Fruit fly (Drosophila melanogaster) whole organism, adult: ENCODE results near the gene CG43120.
A peak's percentile ranks its signal among the peaks of the same experiment; 100 is the strongest.

Experiments used
- CG11617 ChIP-seq: fragments of 200-800 bp; sonication (Bioruptor generic); optimal IDR thresholded peaks from 2 replicates; lab custom pipeline; 2017; ENCODE audit warnings: mild to moderate bottlenecking, missing biosample characterization, missing genetic modification reagents, missing genetic modification characterization
- CG12768 ChIP-seq: fragments of 200-800 bp; sonication (Bioruptor generic); optimal IDR thresholded peaks from 2 replicates; lab custom pipeline; 2017; ENCODE audit warnings: missing biosample characterization, missing genetic modification characterization, mild to moderate bottlenecking, moderate library complexity, missing genetic modification reagents
- CG14711 ChIP-seq: fragments of 200-800 bp; sonication (Bioruptor generic); optimal IDR thresholded peaks from 2 replicates; lab custom pipeline; 2018; ENCODE audit warnings: missing biosample characterization, mild to moderate bottlenecking, missing genetic modification characterization, moderate library complexity
- CG1620 ChIP-seq: fragments of 200-800 bp; sonication (Bioruptor generic); optimal IDR thresholded peaks from 2 replicates; lab custom pipeline; 2016; ENCODE audit warnings: missing biosample characterization, missing genetic modification characterization
- CG33017 ChIP-seq: fragments of 200-800 bp; sonication (Bioruptor generic); optimal IDR thresholded peaks from 2 replicates; lab custom pipeline; 2018; ENCODE audit warnings: missing biosample characterization, mild to moderate bottlenecking, missing genetic modification characterization, moderate library complexity
- CG5204 ChIP-seq: fragments of 200-800 bp; sonication (Bioruptor generic); optimal IDR thresholded peaks from 2 replicates; lab custom pipeline; 2016; ENCODE audit warnings: missing biosample characterization, missing genetic modification characterization
- CG7045 ChIP-seq: fragments of 200-800 bp; sonication (Bioruptor generic); optimal IDR thresholded peaks from 2 replicates; lab custom pipeline; 2017; ENCODE audit warnings: missing biosample characterization, mild to moderate bottlenecking, missing genetic modification characterization
- CG7101 ChIP-seq: fragments of 200-800 bp; sonication (Bioruptor generic); optimal IDR thresholded peaks from 2 replicates; lab custom pipeline; 2018; ENCODE audit warnings: missing biosample characterization, mild to moderate bottlenecking, missing genetic modification characterization, moderate library complexity
- Clk ChIP-seq: fragments of 200-800 bp; sonication (Bioruptor generic); optimal IDR thresholded peaks from 2 replicates; lab custom pipeline; 2017; ENCODE audit warnings: missing biosample characterization, missing genetic modification characterization
- Crg-1 ChIP-seq: fragments of 200-800 bp; sonication (Bioruptor generic); optimal IDR thresholded peaks from 2 replicates; lab custom pipeline; 2016; ENCODE audit warnings: missing biosample characterization, missing genetic modification characterization
- Hr96 ChIP-seq: fragments of 200-800 bp; sonication (Bioruptor generic); optimal IDR thresholded peaks from 2 replicates; lab custom pipeline; 2016; ENCODE audit warnings: missing biosample characterization, missing genetic modification characterization
- Mnt ChIP-seq: fragments of 200-800 bp; sonication (Bioruptor generic); optimal IDR thresholded peaks from 2 replicates; lab custom pipeline; 2016; ENCODE audit warnings: missing biosample characterization, mild to moderate bottlenecking, missing genetic modification characterization
- bab1 ChIP-seq: fragments of 200-800 bp; sonication (Bioruptor generic); optimal IDR thresholded peaks from 3 replicates; lab custom pipeline; 2019; ENCODE audit warnings: missing biosample characterization, mild to moderate bottlenecking, missing genetic modification characterization, moderate library complexity
- cic ChIP-seq: fragments of 200-800 bp; sonication (Bioruptor generic); optimal IDR thresholded peaks from 2 replicates; lab custom pipeline; 2017; ENCODE audit warnings: missing biosample characterization, mild to moderate bottlenecking, missing genetic modification characterization, moderate library complexity
- cnc ChIP-seq, 2 experiments: fragments of >200 bp; optimal IDR thresholded peaks; 2 replicates each; lab custom pipeline; 2017
- kay ChIP-seq: fragments of 200-800 bp; sonication (Bioruptor generic); peaks from one replicate; lab custom pipeline; 2016; ENCODE audit warnings: missing biosample characterization, missing genetic modification characterization, borderline replicate concordance
- ovo ChIP-seq: fragments of 200-800 bp; sonication (Bioruptor generic); optimal IDR thresholded peaks from 2 replicates; lab custom pipeline; 2016; ENCODE audit warnings: missing biosample characterization, missing genetic modification characterization
- pad ChIP-seq: fragments of 200-800 bp; sonication (Bioruptor generic); optimal IDR thresholded peaks from 3 replicates; lab custom pipeline; 2017; ENCODE audit warnings: missing biosample characterization, missing genetic modification characterization, mild to moderate bottlenecking, moderate library complexity, missing genetic modification reagents
- tj ChIP-seq: fragments of 200-800 bp; sonication (Bioruptor generic); optimal IDR thresholded peaks from 3 replicates; lab custom pipeline; 2017; ENCODE audit warnings: missing biosample characterization, mild to moderate bottlenecking, missing genetic modification characterization, moderate library complexity
- toe ChIP-seq: fragments of 200-800 bp; sonication (Bioruptor generic); optimal IDR thresholded peaks from 2 replicates; lab custom pipeline; 2016; ENCODE audit warnings: missing biosample characterization, missing genetic modification characterization

CG43120 gene

DNA sequence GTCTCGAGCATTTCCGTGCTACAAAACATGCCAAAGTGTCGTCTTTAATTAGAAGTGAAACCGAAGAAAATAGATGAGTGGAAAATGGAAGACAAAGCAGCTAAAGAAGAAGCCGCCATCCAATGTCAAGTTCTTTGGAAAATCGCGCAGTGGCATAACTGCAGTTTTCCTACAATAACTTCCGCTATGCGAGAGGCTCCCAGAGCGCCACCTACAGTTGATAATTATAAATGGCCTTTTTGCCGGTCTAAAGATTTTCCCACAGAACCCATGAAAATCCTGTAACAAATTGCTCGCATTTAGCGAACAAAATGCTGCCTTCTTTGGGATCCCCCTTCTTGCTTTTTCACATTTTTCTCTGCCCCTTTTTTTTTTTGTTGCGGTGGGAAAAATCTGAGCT, 38.3 kb downstream of the CG43120 start:
- TF ChIP-seq tj, result no peak
- TF ChIP-seq cic (GFP tag; lab: Kevin White, UChicago), result no peak
- no peak for TF ChIP-seq CG33017 (tag; lab: Kevin White, UChicago)
- no peak for TF ChIP-seq ovo (GFP tag; lab: Kevin White, UChicago)
- no peak for TF ChIP-seq CG11617 (GFP tag; lab: Kevin White, UChicago)
- no peak for TF ChIP-seq CG7045 (GFP tag; lab: Kevin White, UChicago)
- no peak for TF ChIP-seq bab1
- no peak for TF ChIP-seq CG7101 (tag; lab: Kevin White, UChicago)
- no peak for TF ChIP-seq Clk

DNA sequence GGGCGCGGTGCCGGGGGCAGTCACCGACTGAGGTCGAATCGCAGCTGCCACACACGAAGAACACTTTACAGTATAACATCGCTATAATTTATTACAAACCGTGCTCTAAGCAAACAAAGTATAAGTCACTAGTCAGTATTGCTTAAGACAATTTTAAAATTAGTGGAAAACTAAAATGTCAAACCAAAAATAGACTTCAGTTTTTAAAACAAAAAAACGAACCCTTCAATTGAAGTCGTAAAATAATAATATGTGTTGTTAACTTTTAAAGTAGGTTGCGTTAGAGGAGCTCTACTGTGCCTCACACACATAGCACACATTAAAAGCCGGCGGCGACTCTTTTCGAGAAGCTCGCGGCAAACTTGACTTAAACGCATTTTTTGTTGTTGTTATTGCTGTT, 40.4 kb downstream of the CG43120 start:
- TF ChIP-seq pad (GFP tag; lab: Kevin White, UChicago) (no peak), ovo (GFP tag; lab: Kevin White, UChicago) (no peak), tj (no peak), CG33017 (tag; lab: Kevin White, UChicago) (no peak), CG14711 (tag; lab: Kevin White, UChicago) (no peak), Crg-1 (GFP tag; lab: Kevin White, UChicago) (no peak)

- TF ChIP-seq CG12768 (GFP tag; lab: Kevin White, UChicago) (no peak), CG7101 (tag; lab: Kevin White, UChicago) (no peak), cnc (optimal IDR thresholded peaks at IDR 0.05; lab: Kevin White, UChicago) (no peak), CG7045 (GFP tag; lab: Kevin White, UChicago) (no peak), Clk (no peak), tj (no peak), bab1 (no peak), toe (no peak), Hr96 (GFP tag; lab: Kevin White, UChicago) (no peak), Crg-1 (GFP tag; lab: Kevin White, UChicago) (no peak), cic (GFP tag; lab: Kevin White, UChicago) (no peak), CG1620 (no peak), kay (no peak), ovo (GFP tag; lab: Kevin White, UChicago) (no peak), CG11617 (GFP tag; lab: Kevin White, UChicago) (no peak), CG33017 (tag; lab: Kevin White, UChicago) (no peak)
Measured at dm6 chr3L:14423638-14424037, 41.9 kb downstream of the CG43120 start.

- TF ChIP-seq Crg-1 (GFP tag; lab: Kevin White, UChicago) (no peak), ovo (GFP tag; lab: Kevin White, UChicago) (no peak), tj (peak; percentile 96), CG33017 (tag; lab: Kevin White, UChicago) (no peak), Mnt (GFP tag; lab: Kevin White, UChicago) (no peak)
Measured at dm6 chr3L:14425076-14425475, 43.4 kb downstream of the CG43120 start.

dm6 chr3L:14427292-14427729, 45.6 kb downstream of the CG43120 start:
- TF ChIP-seq cic (GFP tag; lab: Kevin White, UChicago) (peak; percentile 10), CG14711 (tag; lab: Kevin White, UChicago) (peak; percentile 30), CG7045 (GFP tag; lab: Kevin White, UChicago) (no peak), kay (peak; percentile 30), CG33017 (tag; lab: Kevin White, UChicago) (peak; percentile 15), pad (GFP tag; lab: Kevin White, UChicago) (peak; percentile 18), CG11617 (GFP tag; lab: Kevin White, UChicago) (peak; percentile 15), Hr96 (GFP tag; lab: Kevin White, UChicago) (no peak), Clk (peak; percentile 14), Mnt (GFP tag; lab: Kevin White, UChicago) (peak; percentile 69), tj (peak; percentile 75), bab1 (peak; percentile 65), toe (peak; percentile 23), CG12768 (GFP tag; lab: Kevin White, UChicago) (peak; percentile 69), cnc (optimal IDR thresholded peaks at IDR 0.05; lab: Kevin White, UChicago) (no peak), CG1620 (peak; percentile 16), Crg-1 (GFP tag; lab: Kevin White, UChicago) (no peak), ovo (GFP tag; lab: Kevin White, UChicago) (peak; percentile 36), CG5204 (GFP tag; lab: Kevin White, UChicago) (no peak), CG7101 (tag; lab: Kevin White, UChicago) (peak; percentile 59)

DNA sequence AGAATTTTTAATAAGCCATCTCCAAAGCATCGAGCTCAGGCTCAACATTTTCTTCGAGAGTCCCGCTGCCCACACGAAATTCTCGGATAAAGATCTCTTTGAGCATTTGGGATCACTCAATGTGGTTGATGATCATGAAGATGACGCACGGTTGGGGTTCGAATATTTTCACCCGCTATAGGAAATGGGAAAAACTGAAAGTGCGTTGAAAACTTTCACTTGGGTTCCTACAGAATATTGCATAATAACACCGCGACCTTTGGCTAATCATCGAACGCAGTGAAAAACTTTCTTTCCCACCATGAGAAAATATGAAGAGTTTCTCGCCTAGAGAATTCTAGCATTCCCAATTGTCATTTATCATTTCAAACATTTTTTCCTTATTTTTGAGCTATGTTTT, 47.2 kb downstream of the CG43120 start:
- TF ChIP-seq Mnt (GFP tag; lab: Kevin White, UChicago), result no peak
- no peak for TF ChIP-seq CG14711 (tag; lab: Kevin White, UChicago)
- TF ChIP-seq CG1620, result no peak
- TF ChIP-seq kay, result no peak
- no peak for TF ChIP-seq CG7101 (tag; lab: Kevin White, UChicago)
- TF ChIP-seq Crg-1 (GFP tag; lab: Kevin White, UChicago), result no peak
- no peak for TF ChIP-seq CG12768 (GFP tag; lab: Kevin White, UChicago)
- no peak for TF ChIP-seq ovo (GFP tag; lab: Kevin White, UChicago)
- TF ChIP-seq pad (GFP tag; lab: Kevin White, UChicago), result no peak
- TF ChIP-seq Clk, result no peak
- no peak for TF ChIP-seq cnc (optimal IDR thresholded peaks at IDR 0.05; lab: Kevin White, UChicago)
- TF ChIP-seq toe, result no peak
- no peak for TF ChIP-seq cic (GFP tag; lab: Kevin White, UChicago)
- no peak for TF ChIP-seq Hr96 (GFP tag; lab: Kevin White, UChicago)
- no peak for TF ChIP-seq CG33017 (tag; lab: Kevin White, UChicago)
- TF ChIP-seq CG7045 (GFP tag; lab: Kevin White, UChicago), result no peak
